Fruit fly (Drosophila melanogaster) Kc167 (cell line): ENCODE data around the gene nur.

Experiments used
- h ChIP-seq: fragments of >200 bp; optimal IDR thresholded peaks from 3 replicates; lab custom pipeline; 2018; ENCODE audit warnings: missing external identifiers
- psq ChIP-seq: fragments of >200 bp; optimal IDR thresholded peaks from 2 replicates; lab custom pipeline; 2017; ENCODE audit warnings: missing external identifiers

DNA sequence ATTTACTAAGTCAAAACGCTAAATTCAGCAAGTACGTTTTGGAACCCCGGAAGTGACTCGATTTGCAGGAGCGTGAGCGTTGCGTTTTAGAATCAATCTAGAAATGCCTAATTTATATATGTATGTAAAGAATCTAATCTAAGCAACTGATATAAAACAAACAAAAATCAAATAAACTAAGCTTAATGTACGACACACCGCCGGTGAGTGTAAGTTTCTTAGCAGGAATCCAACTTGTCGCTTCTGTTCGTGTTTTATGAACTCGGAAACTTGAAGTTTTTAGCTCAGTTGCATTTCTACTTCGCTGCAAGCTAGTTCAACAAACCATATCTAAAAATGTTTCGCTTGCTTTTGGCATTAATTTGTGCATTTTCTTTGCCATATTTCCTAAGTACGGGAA, 37.8 kb downstream of the nur start, which contains the start of gene CG43376:
- TF ChIP-seq psq (lab: Kevin White, UChicago) = no peak
- no peak for TF ChIP-seq h (lab: Kevin White, UChicago)
